Worm (Caenorhabditis elegans): ENCODE results near the gene rsp-7.

Gene rsp-7

ce11 chrII:10675302-10675701 is 16.3 kb downstream of the rsp-7 start, which contains the start of gene ptb-1:
Gene ptb-1 (plus strand): TSS chrII:10675602.
- no peak for TF ChIP-seq unc-98 (GFP tag; IDR thresholded peaks at IDR 0.05)
- no peak for TF ChIP-seq nhr-11 (tag; optimal IDR thresholded peaks at IDR 0.05)
- TF ChIP-seq efl-3 (GFP tag; optimal IDR thresholded peaks at IDR 0.05) = no peak
- TF ChIP-seq tlp-1 (tag; optimal IDR thresholded peaks at IDR 0.05) = no peak
- TF ChIP-seq nhr-19 (GFP tag; conservative IDR thresholded peaks at IDR 0.05) = no peak
- TF ChIP-seq hlh-17 (GFP tag; optimal IDR thresholded peaks at IDR 0.05; ENCODE audit: borderline replicate concordance) = no peak
- no peak for TF ChIP-seq nhr-237 (tag; optimal IDR thresholded peaks at IDR 0.05)
- TF ChIP-seq ceh-63 (GFP tag; optimal IDR thresholded peaks at IDR 0.05) = no peak
- TF ChIP-seq swsn-7 (tag; optimal IDR thresholded peaks at IDR 0.05) = no peak
- no peak for TF ChIP-seq ets-5 (GFP tag; IDR thresholded peaks at IDR 0.05)
- TF ChIP-seq egl-27 (tag; optimal IDR thresholded peaks at IDR 0.05) = no peak
- no peak for TF ChIP-seq fkh-4 (tag; optimal IDR thresholded peaks at IDR 0.05; ENCODE audit: borderline replicate concordance)
- no peak for TF ChIP-seq lin-13 (GFP tag; optimal IDR thresholded peaks at IDR 0.05)

- TF ChIP-seq nhr-11 (tag; optimal IDR thresholded peaks at IDR 0.05) (no peak), fkh-4 (tag; optimal IDR thresholded peaks at IDR 0.05; ENCODE audit: borderline replicate concordance) (peak; percentile 62), dsc-1 (tag; optimal IDR thresholded peaks at IDR 0.05) (peak; percentile 93)
Measured at ce11 chrII:10680130-10680529, 21.1 kb downstream of the rsp-7 start.

ce11 chrII:10680614-10681013 is 21.6 kb downstream of the rsp-7 start:
- TF ChIP-seq elt-3 (tag; optimal IDR thresholded peaks at IDR 0.05) (no peak), jun-1 (tag; optimal IDR thresholded peaks at IDR 0.05) (no peak), mdl-1 (tag; optimal IDR thresholded peaks at IDR 0.05) (no peak), rnt-1 (tag; optimal IDR thresholded peaks at IDR 0.05) (no peak)

ce11 chrII:10684954-10685353 is 25.9 kb downstream of the rsp-7 start:
- no peak for TF ChIP-seq efl-1 (optimal IDR thresholded peaks at IDR 0.05)
- TF ChIP-seq efl-1 (GFP tag; optimal IDR thresholded peaks at IDR 0.05 in 1 of 2) = peak in 1 of 2 experiments; percentile 9
- TF ChIP-seq fkh-8 (tag; optimal IDR thresholded peaks at IDR 0.05) = no peak

- peak; percentile 70 for TF ChIP-seq blmp-1 (tag; optimal IDR thresholded peaks at IDR 0.05)
- TF ChIP-seq mdl-1 (tag; optimal IDR thresholded peaks at IDR 0.05) = no peak
- TF ChIP-seq elt-2 (tag; optimal IDR thresholded peaks at IDR 0.05) = peak; percentile 26
- no peak for TF ChIP-seq pqm-1 (tag; optimal IDR thresholded peaks at IDR 0.05)
- no peak for TF ChIP-seq ceh-88 (GFP tag; IDR thresholded peaks at IDR 0.05)
Measured at ce11 chrII:10693655-10694054, 34.6 kb downstream of the rsp-7 start, which contains the start of gene gbh-1. Gene gbh-1 (minus strand): TSS chrII:10693803.

ce11 chrII:10694713-10695112 is 35.7 kb downstream of the rsp-7 start, which contains the start of gene lgc-57:
Gene lgc-57 (plus strand): TSS chrII:10695013.
- TF ChIP-seq sox-4 (tag; optimal IDR thresholded peaks at IDR 0.05) = no peak
- TF ChIP-seq lin-13 (GFP tag; optimal IDR thresholded peaks at IDR 0.05) = no peak
- no peak for TF ChIP-seq ztf-4 (tag; optimal IDR thresholded peaks at IDR 0.05)
- no peak for TF ChIP-seq fos-1 (tag; optimal IDR thresholded peaks at IDR 0.05)
- no peak for TF ChIP-seq lin-35 (GFP tag; optimal IDR thresholded peaks at IDR 0.05)
- TF ChIP-seq egl-27 (tag; optimal IDR thresholded peaks at IDR 0.05) = no peak
- no peak for TF ChIP-seq unc-86 (tag; optimal IDR thresholded peaks at IDR 0.05)
- TF ChIP-seq nhr-84 (tag; optimal IDR thresholded peaks at IDR 0.05) = no peak
- no peak for TF ChIP-seq hlh-4 (tag; optimal IDR thresholded peaks at IDR 0.05)
- no peak for TF ChIP-seq jun-1 (tag; optimal IDR thresholded peaks at IDR 0.05)
- TF ChIP-seq dsc-1 (tag; optimal IDR thresholded peaks at IDR 0.05) = no peak
- TF ChIP-seq fkh-10 (GFP tag; optimal IDR thresholded peaks at IDR 0.05) = no peak
- TF ChIP-seq C34B4.2 (tag; optimal IDR thresholded peaks at IDR 0.05) = no peak
- TF ChIP-seq zag-1 (tag; optimal IDR thresholded peaks at IDR 0.05) = no peak
- no peak for TF ChIP-seq pax-3 (tag; optimal IDR thresholded peaks at IDR 0.05)
- no peak for TF ChIP-seq pqm-1 (tag; optimal IDR thresholded peaks at IDR 0.05)

Data from whole organism, L1 larva.